Worm (Caenorhabditis elegans) whole organism, early embryonic: ENCODE measurements around the gene F17E9.2.
"Not testable (repeated sequence)": the region's sequence is repeated elsewhere in the genome, so short reads cannot be mapped to it uniquely, and the experiment has no call there.

Experiments
- B0310.2 ChIP-seq: sonication (generic microtip); optimal IDR thresholded peaks from 2 replicates; lab custom pipeline; 2016; ENCODE audit warnings: mild to moderate bottlenecking, missing genetic modification characterization, missing compliant biosample characterization
- F13C5.2 ChIP-seq: sonication (generic microtip); optimal IDR thresholded peaks from 2 replicates; lab custom pipeline; 2017; ENCODE audit warnings: mild to moderate bottlenecking, missing genetic modification characterization, inconsistent platforms, missing compliant biosample characterization
- aly-1 ChIP-seq: sonication (generic microtip); optimal IDR thresholded peaks from 2 replicates; lab custom pipeline; 2016; ENCODE audit warnings: missing genetic modification characterization, missing compliant biosample characterization
- ama-1 ChIP-seq: fragments of 150-350 bp; optimal IDR thresholded peaks from 2 replicates; lab custom pipeline; 2014
- ceh-13 ChIP-seq: fragments of 200-800 bp; sonication (Bioruptor generic); optimal IDR thresholded peaks from 2 replicates; lab custom pipeline; 2018; ENCODE audit warnings: mild to moderate bottlenecking, missing genetic modification characterization, missing compliant biosample characterization
- ceh-36 ChIP-seq: sonication (generic microtip); optimal IDR thresholded peaks from 2 replicates; lab custom pipeline; 2016; ENCODE audit warnings: missing genetic modification characterization, inconsistent platforms, missing compliant biosample characterization
- ets-7 ChIP-seq: sonication (generic microtip); optimal IDR thresholded peaks from 2 replicates; lab custom pipeline; 2016; ENCODE audit warnings: missing genotype, missing genetic modification characterization, missing compliant biosample characterization
- flt-1 ChIP-seq: fragments of 200-800 bp; sonication (Bioruptor generic); IDR thresholded peaks from 2 replicates; pipeline ENCODE4 v1.3.6; 2022; ENCODE audit warnings: missing genetic modification characterization, missing compliant biosample characterization
- hmbx-1 ChIP-seq: sonication (generic microtip); optimal IDR thresholded peaks from 2 replicates; lab custom pipeline; 2016; ENCODE audit warnings: mild to moderate bottlenecking, missing genetic modification characterization, missing compliant biosample characterization
- hmg-4 ChIP-seq: fragments of 200-800 bp; sonication (Bioruptor generic); optimal IDR thresholded peaks from 2 replicates; lab custom pipeline; 2018; ENCODE audit warnings: mild to moderate bottlenecking, missing genetic modification characterization, missing compliant biosample characterization
- hnd-1 ChIP-seq: sonication (generic microtip); optimal IDR thresholded peaks from 2 replicates; lab custom pipeline; 2016; ENCODE audit warnings: missing genetic modification characterization, missing compliant biosample characterization
- pes-1 ChIP-seq: fragments of 200-800 bp; sonication (Bioruptor generic); IDR thresholded peaks from 2 replicates; pipeline ENCODE4 v1.3.6; 2022; ENCODE audit warnings: missing genetic modification reagents, missing genetic modification characterization, missing compliant biosample characterization
- scrt-1 ChIP-seq: fragments of 200-800 bp; sonication (Bioruptor generic); IDR thresholded peaks from 2 replicates; pipeline ENCODE4 v1.3.6; 2022; ENCODE audit warnings: missing genetic modification characterization, missing compliant biosample characterization
- sea-1 ChIP-seq: fragments of 200-800 bp; sonication (Bioruptor generic); conservative IDR thresholded peaks from 2 replicates; pipeline ENCODE4 v1.3.6; 2022; ENCODE audit warnings: missing genetic modification characterization, missing compliant biosample characterization
- tbx-11 ChIP-seq: fragments of 200-800 bp; sonication (Bioruptor generic); IDR thresholded peaks from 2 replicates; pipeline ENCODE4 v1.3.6; 2022; ENCODE audit warnings: missing genetic modification characterization, missing compliant biosample characterization
- tbx-37 ChIP-seq: fragments of 200-800 bp; sonication (Bioruptor generic); conservative IDR thresholded peaks from 2 replicates; pipeline ENCODE4 v1.3.6; 2022; ENCODE audit warnings: missing genetic modification reagents, missing genetic modification characterization, missing compliant biosample characterization
- tra-4 ChIP-seq: sonication (generic microtip); optimal IDR thresholded peaks from 2 replicates; lab custom pipeline; 2017; ENCODE audit warnings: missing genetic modification characterization, missing compliant biosample characterization

The F17E9.2 gene

DNA sequence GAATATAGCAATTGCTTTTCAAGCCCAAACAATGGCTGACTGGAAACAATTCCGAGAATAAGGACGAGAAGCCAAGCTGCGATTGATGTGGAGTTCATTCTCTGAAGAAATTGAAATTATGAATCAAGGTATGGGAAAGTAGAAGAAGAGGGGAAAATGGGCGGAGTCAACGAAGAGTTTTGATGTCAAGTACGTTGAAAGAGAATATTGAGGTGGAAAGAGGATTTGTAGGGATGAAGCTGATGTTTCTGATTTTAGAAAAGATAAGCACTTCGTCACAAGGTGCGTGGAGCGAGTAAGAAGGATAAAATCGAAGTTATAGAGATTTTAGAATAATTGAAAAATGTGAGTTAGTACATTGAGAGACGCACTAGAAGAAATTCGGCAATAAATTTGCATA, 27.0 kb downstream of the F17E9.2 start, which contains the start of gene D2096.9:
TSS of gene D2096.9 (minus strand) at position 101 of the 400 bp plus-strand sequence.
- no peak for TF ChIP-seq flt-1
- TF ChIP-seq ceh-13 (GFP tag; lab: Kevin White, UChicago): no peak
- TF ChIP-seq pes-1 (GFP tag; lab: Robert Waterston, UW): no peak
- no peak for TF ChIP-seq F13C5.2
- no peak for TF ChIP-seq hnd-1 (tag; lab: Kevin White, UChicago)
- no peak for TF ChIP-seq hmbx-1 (tag; lab: Kevin White, UChicago)
- no peak for TF ChIP-seq aly-1
- no peak for TF ChIP-seq ets-7 (tag; lab: Kevin White, UChicago)
- no peak for TF ChIP-seq B0310.2 (tag; lab: Kevin White, UChicago)
- TF ChIP-seq hmg-4 (GFP tag; lab: Kevin White, UChicago): no peak
- no peak for TF ChIP-seq tbx-11 (GFP tag; lab: Robert Waterston, UW)

ce11 chrIV:8384737-8385136, 29.0 kb downstream of the F17E9.2 start:
- TF ChIP-seq ets-7 (tag; lab: Kevin White, UChicago): no peak
- TF ChIP-seq tra-4 (tag; lab: Kevin White, UChicago): no peak
- TF ChIP-seq hnd-1 (tag; lab: Kevin White, UChicago): no peak
- TF ChIP-seq hmbx-1 (tag; lab: Kevin White, UChicago): no peak
- no peak for TF ChIP-seq aly-1

ce11 chrIV:8385662-8386061, 30.0 kb downstream of the F17E9.2 start:
- TF ChIP-seq tbx-37 (GFP tag; lab: Robert Waterston, UW) (no peak), ets-7 (tag; lab: Kevin White, UChicago) (no peak), ceh-13 (GFP tag; lab: Kevin White, UChicago) (no peak), pes-1 (GFP tag; lab: Robert Waterston, UW) (no peak), ama-1 (lab: Kevin White, UChicago) (no peak), hmg-4 (GFP tag; lab: Kevin White, UChicago) (no peak), ceh-36 (tag; lab: Kevin White, UChicago) (no peak), scrt-1 (GFP tag; lab: Robert Waterston, UW) (no peak), hnd-1 (tag; lab: Kevin White, UChicago) (no peak), flt-1 (no peak), hmbx-1 (tag; lab: Kevin White, UChicago) (no peak), F13C5.2 (no peak), sea-1 (GFP tag; lab: Robert Waterston, UW) (no peak), aly-1 (no peak), tbx-11 (GFP tag; lab: Robert Waterston, UW) (no peak)

DNA sequence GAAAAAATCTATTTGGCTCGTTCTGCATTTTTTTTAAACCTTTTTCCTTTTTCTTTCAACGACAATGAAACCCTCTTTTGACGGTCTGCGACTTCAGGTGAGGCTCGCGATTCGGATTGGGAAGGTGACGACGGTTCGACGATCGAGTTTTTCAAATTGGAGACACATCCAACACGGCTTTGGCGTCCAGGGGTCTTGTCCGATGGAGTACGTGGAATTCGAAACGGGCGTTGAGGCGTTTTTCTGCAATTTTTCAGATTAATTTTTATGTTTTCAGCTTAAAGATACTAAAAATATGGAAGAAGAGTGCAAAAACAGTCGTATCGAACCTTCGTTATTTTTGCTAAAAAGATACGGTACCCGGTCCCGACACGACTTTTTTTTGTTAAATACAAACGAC, 33.4 kb downstream of the F17E9.2 start, which contains the start of gene D2096.10:
TSS of gene D2096.10 (minus strand) at position 101 of the 400 bp plus-strand sequence.
- not testable (repeated sequence) for TF ChIP-seq sea-1 (GFP tag; lab: Robert Waterston, UW); hnd-1 (tag; lab: Kevin White, UChicago); tra-4 (tag; lab: Kevin White, UChicago)

- TF ChIP-seq sea-1 (GFP tag; lab: Robert Waterston, UW) (no peak), flt-1 (no peak), tbx-37 (GFP tag; lab: Robert Waterston, UW) (no peak), ets-7 (tag; lab: Kevin White, UChicago) (no peak), scrt-1 (GFP tag; lab: Robert Waterston, UW) (no peak), pes-1 (GFP tag; lab: Robert Waterston, UW) (no peak), ama-1 (lab: Kevin White, UChicago) (no peak), B0310.2 (tag; lab: Kevin White, UChicago) (no peak), tra-4 (tag; lab: Kevin White, UChicago) (no peak), ceh-13 (GFP tag; lab: Kevin White, UChicago) (no peak), hmbx-1 (tag; lab: Kevin White, UChicago) (no peak), aly-1 (no peak)
These were observed 38.4 kb downstream of the F17E9.2 start, which contains the start of gene D2096.11 for ce11 chrIV:8394105-8394504. Gene D2096.11 (minus strand): TSS chrIV:8394205.

DNA sequence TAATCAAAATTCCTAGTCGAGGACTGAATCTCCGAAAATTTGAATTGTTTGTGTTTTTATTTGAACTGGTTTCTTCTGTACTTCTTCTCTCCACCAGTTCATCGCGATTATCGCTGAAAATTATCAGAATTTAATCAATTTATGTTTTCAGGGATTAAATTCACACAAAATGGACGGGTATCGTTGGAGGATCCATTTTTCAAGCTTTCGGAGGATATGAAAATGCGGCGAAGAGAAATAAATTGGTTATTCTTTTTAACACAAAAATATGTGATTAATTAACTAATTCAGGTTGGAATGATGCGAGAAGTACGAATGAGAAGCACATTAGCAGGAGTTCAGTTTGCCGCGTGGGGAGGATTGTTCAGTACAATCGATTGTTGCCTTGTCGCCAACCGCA, 40.7 kb downstream of the F17E9.2 start, which contains the start of gene timm-17B.2:
TSS of gene timm-17B.2 (plus strand) at position 301 of the 400 bp plus-strand sequence.
- no peak for TF ChIP-seq ceh-36 (tag; lab: Kevin White, UChicago)
- no peak for TF ChIP-seq ceh-13 (GFP tag; lab: Kevin White, UChicago)

- TF ChIP-seq sea-1 (GFP tag; lab: Robert Waterston, UW) (no peak), hmg-4 (GFP tag; lab: Kevin White, UChicago) (no peak), scrt-1 (GFP tag; lab: Robert Waterston, UW) (no peak), ceh-36 (tag; lab: Kevin White, UChicago) (no peak), ets-7 (tag; lab: Kevin White, UChicago) (no peak)
These were observed 42.1 kb downstream of the F17E9.2 start for ce11 chrIV:8397814-8398213.
